Worm (Caenorhabditis elegans) whole organism, L2 larva: ENCODE results near the gene C43H6.4.

ENCODE experiments used
- ama-1 ChIP-seq: fragments of 150-350 bp; optimal IDR thresholded peaks from 2 replicates; lab custom pipeline; 2018; ENCODE audit warnings: inconsistent platforms
- blmp-1 ChIP-seq: sonication (generic microtip); optimal IDR thresholded peaks from 2 replicates; lab custom pipeline; 2017; ENCODE audit warnings: missing genetic modification characterization, mild to moderate bottlenecking, missing compliant biosample characterization, antibody characterized with exemption, moderate library complexity; ENCODE audit not compliant: insufficient read depth
- ceh-82 ChIP-seq: fragments of 150-350 bp; optimal IDR thresholded peaks from 2 replicates; lab custom pipeline; 2014; ENCODE audit warnings: missing biosample characterization, missing genetic modification characterization
- fos-1 ChIP-seq: fragments of 150-350 bp; optimal IDR thresholded peaks from 2 replicates; lab custom pipeline; 2014; ENCODE audit warnings: missing biosample characterization, missing genetic modification characterization
- skn-1 ChIP-seq: sonication (generic microtip); optimal IDR thresholded peaks from 2 replicates; lab custom pipeline; 2017; ENCODE audit warnings: missing biosample characterization, missing genetic modification characterization
- unc-62 ChIP-seq: fragments of 150-350 bp; optimal IDR thresholded peaks from 2 replicates; lab custom pipeline; 2014; ENCODE audit warnings: missing biosample characterization, missing genetic modification reagents, missing genetic modification characterization
- ztf-11 ChIP-seq: sonication (generic microtip); optimal IDR thresholded peaks from 2 replicates; lab custom pipeline; 2017; ENCODE audit warnings: missing biosample characterization, missing genetic modification characterization

- TF ChIP-seq ama-1 (no peak), unc-62 (no peak), ztf-11 (tag; lab: Kevin White, UChicago) (no peak), skn-1 (tag; lab: Kevin White, UChicago) (no peak), blmp-1 (no peak), ceh-82 (tag; lab: Kevin White, UChicago) (no peak), fos-1 (no peak)
These were observed 22.5 kb upstream of the C43H6.4 start, which contains the start of gene F47G3.4 for ce11 chrX:2381282-2381681.
